Fruit fly (Drosophila melanogaster): ENCODE measurements around the gene Pdp1.

Gene Pdp1

dm6 chr3L:7848617-7849016 lies 18.6 kb downstream of the Pdp1 start:
- no peak for TF ChIP-seq GATAd (GFP tag; optimal IDR thresholded peaks at IDR 0.05)
- no peak for TF ChIP-seq lola (GFP tag; optimal IDR thresholded peaks at IDR 0.05)
- no peak for TF ChIP-seq Dfd (GFP tag; optimal IDR thresholded peaks at IDR 0.05)
- no peak for TF ChIP-seq brk (GFP tag; optimal IDR thresholded peaks at IDR 0.05)
- TF ChIP-seq ey (GFP tag; optimal IDR thresholded peaks at IDR 0.05), result no peak
- no peak for TF ChIP-seq tai (GFP tag; optimal IDR thresholded peaks at IDR 0.05)
- TF ChIP-seq Hr83 (GFP tag; optimal IDR thresholded peaks at IDR 0.05; ENCODE audit: poor library complexity, severe bottlenecking), result no peak

dm6 chr3L:7847656-7848252 lies 19.4 kb downstream of the Pdp1 start:
- TF ChIP-seq Dif (GFP tag; optimal IDR thresholded peaks at IDR 0.05; ENCODE audit: partially characterized antibody) (peak; percentile 35), psq (GFP tag; optimal IDR thresholded peaks at IDR 0.05) (no peak), CG32264 (GFP tag; optimal IDR thresholded peaks at IDR 0.05) (no peak), sv (GFP tag; optimal IDR thresholded peaks at IDR 0.05) (no peak), dl (GFP tag; optimal IDR thresholded peaks at IDR 0.05; ENCODE audit: insufficient read depth in 1 of 2, partially characterized antibody in 2 of 2) (peak in 1 of 2 experiments; percentile 18), sage (GFP tag; optimal IDR thresholded peaks at IDR 0.05) (no peak)

- no peak for TF ChIP-seq CG32264 (GFP tag; optimal IDR thresholded peaks at IDR 0.05)
- TF ChIP-seq Mio (GFP tag; optimal IDR thresholded peaks at IDR 0.05), result no peak
- TF ChIP-seq dmrt93B (GFP tag; optimal IDR thresholded peaks at IDR 0.05), result no peak
- no peak for TF ChIP-seq dsf (GFP tag; optimal IDR thresholded peaks at IDR 0.05; ENCODE audit: borderline replicate concordance)
- no peak for TF ChIP-seq psq (GFP tag; optimal IDR thresholded peaks at IDR 0.05)
- no peak for TF ChIP-seq h (GFP tag; optimal IDR thresholded peaks at IDR 0.05)
- TF ChIP-seq woc (GFP tag; optimal IDR thresholded peaks at IDR 0.05), result no peak
- TF ChIP-seq foxo (GFP tag; optimal IDR thresholded peaks at IDR 0.05), result no peak
- TF ChIP-seq lola (GFP tag; optimal IDR thresholded peaks at IDR 0.05), result no peak
- no peak for TF ChIP-seq fru (GFP tag; optimal IDR thresholded peaks at IDR 0.05)
- TF ChIP-seq sv (GFP tag; optimal IDR thresholded peaks at IDR 0.05), result no peak
- TF ChIP-seq GATAd (GFP tag; optimal IDR thresholded peaks at IDR 0.05), result no peak
- no peak for TF ChIP-seq OdsH (GFP tag; optimal IDR thresholded peaks at IDR 0.05)
- no peak for TF ChIP-seq Sp1 (GFP tag; optimal IDR thresholded peaks at IDR 0.05)
- TF ChIP-seq tai (GFP tag; optimal IDR thresholded peaks at IDR 0.05), result no peak
- TF ChIP-seq Vsx2 (GFP tag; optimal IDR thresholded peaks at IDR 0.05; ENCODE audit: partially characterized antibody), result no peak
- no peak for TF ChIP-seq rgr (GFP tag; optimal IDR thresholded peaks at IDR 0.05)
These were observed 23.2 kb downstream of the Pdp1 start for dm6 chr3L:7844016-7844415.

dm6 chr3L:7842537-7842936 lies 24.6 kb downstream of the Pdp1 start:
- no peak for TF ChIP-seq CG9705 (GFP tag; optimal IDR thresholded peaks at IDR 0.05)
- no peak for TF ChIP-seq woc (GFP tag; optimal IDR thresholded peaks at IDR 0.05)
- TF ChIP-seq CrebA (GFP tag; optimal IDR thresholded peaks at IDR 0.05; ENCODE audit: borderline replicate concordance), result no peak
- TF ChIP-seq Rel (GFP tag; optimal IDR thresholded peaks at IDR 0.05), result no peak
- TF ChIP-seq Rel (tag; optimal IDR thresholded peaks at IDR 0.05), result no peak
- no peak for TF ChIP-seq Dif (GFP tag; optimal IDR thresholded peaks at IDR 0.05; ENCODE audit: partially characterized antibody)
- TF ChIP-seq dl (GFP tag; optimal IDR thresholded peaks at IDR 0.05; ENCODE audit: insufficient read depth in 1 of 2, partially characterized antibody in 2 of 2), result no peak
- TF ChIP-seq lola (GFP tag; optimal IDR thresholded peaks at IDR 0.05), result no peak
- TF ChIP-seq Sp1 (GFP tag; optimal IDR thresholded peaks at IDR 0.05), result no peak
- TF ChIP-seq h (GFP tag; optimal IDR thresholded peaks at IDR 0.05), result no peak

- no peak for TF ChIP-seq Myc (optimal IDR thresholded peaks at IDR 0.05)
- no peak for TF ChIP-seq rgr (GFP tag; optimal IDR thresholded peaks at IDR 0.05)
- no peak for TF ChIP-seq usp (GFP tag; optimal IDR thresholded peaks at IDR 0.05)
- no peak for TF ChIP-seq dmrt93B (GFP tag; optimal IDR thresholded peaks at IDR 0.05)
- TF ChIP-seq brk (GFP tag; optimal IDR thresholded peaks at IDR 0.05), result no peak
- no peak for TF ChIP-seq dsf (GFP tag; optimal IDR thresholded peaks at IDR 0.05; ENCODE audit: borderline replicate concordance)
- TF ChIP-seq br (GFP tag; optimal IDR thresholded peaks at IDR 0.05), result no peak
- no peak for TF ChIP-seq dl (GFP tag; optimal IDR thresholded peaks at IDR 0.05; ENCODE audit: insufficient read depth in 1 of 2, partially characterized antibody in 2 of 2)
- TF ChIP-seq Dfd (GFP tag; optimal IDR thresholded peaks at IDR 0.05), result no peak
- no peak for TF ChIP-seq Hr78 (GFP tag; optimal IDR thresholded peaks at IDR 0.05)
- no peak for TF ChIP-seq HLH106 (tag; optimal IDR thresholded peaks at IDR 0.05)
- TF ChIP-seq OdsH (GFP tag; optimal IDR thresholded peaks at IDR 0.05), result no peak
These were observed 25.1 kb downstream of the Pdp1 start for dm6 chr3L:7842117-7842516.

Measured in whole organism, wandering third instar larva.